Fruit fly (Drosophila melanogaster) whole organism, embryonic: ENCODE results near the gene ATPsynG.
A peak's percentile ranks its signal among the peaks of the same experiment; 100 is the strongest.

ENCODE experiments used
- Abd-B ChIP-seq: fragments of 200-800 bp; sonication (Bioruptor generic); optimal IDR thresholded peaks from 2 replicates; lab custom pipeline; 2018; ENCODE audit warnings: missing biosample characterization, mild to moderate bottlenecking, missing genetic modification characterization, moderate library complexity
- Bgb ChIP-seq: fragments of 200-800 bp; sonication (Bioruptor generic); IDR thresholded peaks from 2 replicates; pipeline ENCODE4 v1.3.6; 2022; ENCODE audit warnings: missing biosample characterization, missing genetic modification characterization; ENCODE audit not compliant: partially characterized antibody
- BtbVII ChIP-seq: fragments of 200-800 bp; sonication (Bioruptor generic); optimal IDR thresholded peaks from 3 replicates; lab custom pipeline; 2017; ENCODE audit warnings: missing biosample characterization, mild to moderate bottlenecking, missing genetic modification characterization
- CG10267 ChIP-seq: fragments of 200-800 bp; sonication (Bioruptor generic); optimal IDR thresholded peaks from 2 replicates; lab custom pipeline; 2018; ENCODE audit warnings: missing biosample characterization, mild to moderate bottlenecking, missing genetic modification characterization, moderate library complexity
- CG14014 ChIP-seq: fragments of 200-800 bp; sonication (Bioruptor generic); IDR thresholded peaks from 2 replicates; pipeline ENCODE4 v1.3.6; 2022; ENCODE audit warnings: missing biosample characterization, missing genetic modification characterization
- CG14441 ChIP-seq: fragments of 200-800 bp; sonication (Bioruptor generic); IDR thresholded peaks from 2 replicates; pipeline ENCODE4 v1.3.6; 2022; ENCODE audit warnings: missing biosample characterization, missing genetic modification characterization
- CG15011 ChIP-seq: fragments of 200-800 bp; sonication (Bioruptor generic); optimal IDR thresholded peaks from 3 replicates; lab custom pipeline; 2018; ENCODE audit warnings: missing biosample characterization, mild to moderate bottlenecking, missing genetic modification characterization
- CG16863 ChIP-seq: fragments of 200-800 bp; sonication (Bioruptor generic); optimal IDR thresholded peaks from 3 replicates; lab custom pipeline; 2016; ENCODE audit warnings: missing biosample characterization, missing genetic modification characterization
- CG17186 ChIP-seq: fragments of 200-800 bp; sonication (Bioruptor generic); optimal IDR thresholded peaks from 3 replicates; lab custom pipeline; 2017; ENCODE audit warnings: missing biosample characterization, missing genetic modification reagents, missing genetic modification characterization
- CG17361 ChIP-seq: fragments of 200-800 bp; sonication (Bioruptor generic); IDR thresholded peaks from 3 replicates; pipeline ENCODE4 v1.3.6; 2022; ENCODE audit warnings: missing biosample characterization, missing genetic modification characterization
- CG17385 ChIP-seq: fragments of 200-800 bp; sonication (Bioruptor generic); optimal IDR thresholded peaks from 3 replicates; lab custom pipeline; 2018; ENCODE audit warnings: missing biosample characterization, mild to moderate bottlenecking, missing genetic modification characterization
- CG1792 ChIP-seq: fragments of 200-800 bp; sonication (Bioruptor generic); optimal IDR thresholded peaks from 2 replicates; lab custom pipeline; 2016; ENCODE audit warnings: missing biosample characterization, missing genetic modification characterization
- CG18476 ChIP-seq: fragments of 200-800 bp; sonication (Bioruptor generic); optimal IDR thresholded peaks from 2 replicates; lab custom pipeline; 2016; ENCODE audit warnings: missing biosample characterization, mild to moderate bottlenecking, missing genetic modification characterization
- CG32767 ChIP-seq: fragments of 200-800 bp; sonication (Bioruptor generic); IDR thresholded peaks from 2 replicates; pipeline ENCODE4 v1.3.6; 2022; ENCODE audit warnings: missing biosample characterization, missing genetic modification characterization
- CG3281 ChIP-seq: fragments of 200-800 bp; sonication (Bioruptor generic); optimal IDR thresholded peaks from 3 replicates; lab custom pipeline; 2017; ENCODE audit warnings: missing biosample characterization, mild to moderate bottlenecking, missing genetic modification characterization
- CG34224 ChIP-seq: fragments of 200-800 bp; sonication (Bioruptor generic); IDR thresholded peaks from 3 replicates; pipeline ENCODE4 v1.3.6; 2022; ENCODE audit warnings: missing biosample characterization, missing genetic modification characterization; ENCODE audit not compliant: partially characterized antibody
- CG4820 ChIP-seq: fragments of 200-800 bp; sonication (Bioruptor generic); optimal IDR thresholded peaks from 3 replicates; lab custom pipeline; 2016; ENCODE audit warnings: missing biosample characterization, missing genetic modification characterization
- CG7786 ChIP-seq: fragments of 200-800 bp; sonication (Bioruptor generic); optimal IDR thresholded peaks from 2 replicates; lab custom pipeline; 2016; ENCODE audit warnings: missing biosample characterization, missing genetic modification characterization
- CG9437 ChIP-seq: fragments of 200-800 bp; sonication (Bioruptor generic); optimal IDR thresholded peaks from 2 replicates; lab custom pipeline; 2018; ENCODE audit warnings: missing biosample characterization, mild to moderate bottlenecking, missing genetic modification characterization
- CG9797 ChIP-seq: fragments of 200-800 bp; sonication (Bioruptor generic); optimal IDR thresholded peaks from 3 replicates; lab custom pipeline; 2018; ENCODE audit warnings: missing biosample characterization, mild to moderate bottlenecking, missing genetic modification characterization
- CG9817 ChIP-seq: fragments of 200-800 bp; sonication (Bioruptor generic); optimal IDR thresholded peaks from 2 replicates; lab custom pipeline; 2018; ENCODE audit warnings: missing biosample characterization, mild to moderate bottlenecking, missing genetic modification characterization, moderate library complexity
- CG9876 ChIP-seq: fragments of 200-800 bp; sonication (Bioruptor generic); optimal IDR thresholded peaks from 2 replicates; lab custom pipeline; 2016; ENCODE audit warnings: missing biosample characterization, missing genetic modification characterization
- Dad ChIP-seq: fragments of 200-800 bp; sonication (Bioruptor generic); optimal IDR thresholded peaks from 3 replicates; lab custom pipeline; 2016; ENCODE audit warnings: missing biosample characterization, missing genetic modification characterization
- MTF-1 ChIP-seq: fragments of 200-800 bp; sonication (Bioruptor generic); optimal IDR thresholded peaks from 2 replicates; lab custom pipeline; 2018; ENCODE audit warnings: missing biosample characterization, mild to moderate bottlenecking, missing genetic modification characterization, borderline replicate concordance
- Nf-YB ChIP-seq: fragments of 200-800 bp; sonication (Bioruptor generic); optimal IDR thresholded peaks from 3 replicates; lab custom pipeline; 2019; ENCODE audit warnings: missing biosample characterization, mild to moderate bottlenecking, missing genetic modification characterization, moderate library complexity
- Opbp ChIP-seq: fragments of 200-800 bp; sonication (Bioruptor generic); IDR thresholded peaks from 3 replicates; pipeline ENCODE4 v1.3.6; 2022; ENCODE audit warnings: missing biosample characterization, missing genetic modification characterization; ENCODE audit not compliant: partially characterized antibody
- Poxn ChIP-seq: fragments of 200-800 bp; sonication (Bioruptor generic); IDR thresholded peaks from 2 replicates; pipeline ENCODE4 v1.3.6; 2022; ENCODE audit warnings: missing biosample characterization, missing genetic modification characterization
- Sin3A ChIP-seq: fragments of >200 bp; optimal IDR thresholded peaks from 2 replicates; lab custom pipeline; 2018
- Trl ChIP-seq, 3 experiments: fragments of >200 bp in 2 of 3; fragments of 200-800 bp in 1 of 3; sonication (Bioruptor generic) in 1 of 3; optimal IDR thresholded peaks; 2 replicates in 1 of 3; 3 replicates in 2 of 3; lab custom pipeline; 2016 to 2017; ENCODE audit warnings: missing biosample characterization in 1 of 3, missing genetic modification characterization in 1 of 3
- Xbp1 ChIP-seq: fragments of 200-800 bp; sonication (Bioruptor generic); optimal IDR thresholded peaks from 3 replicates; lab custom pipeline; 2016; ENCODE audit warnings: missing biosample characterization, mild to moderate bottlenecking, missing genetic modification characterization
- Xrp1 ChIP-seq: fragments of 200-800 bp; sonication (Bioruptor generic); IDR thresholded peaks from 2 replicates; pipeline ENCODE4 v1.3.6; 2022; ENCODE audit warnings: missing biosample characterization, missing genetic modification characterization
- az2 ChIP-seq: fragments of 200-800 bp; sonication (Bioruptor generic); optimal IDR thresholded peaks from 3 replicates; lab custom pipeline; 2016; ENCODE audit warnings: missing biosample characterization, missing genetic modification characterization
- bbx ChIP-seq: fragments of 200-800 bp; sonication (Bioruptor generic); IDR thresholded peaks from 2 replicates; pipeline ENCODE4 v1.3.6; 2022; ENCODE audit warnings: missing biosample characterization, missing genetic modification characterization; ENCODE audit not compliant: partially characterized antibody
- cad ChIP-seq: fragments of >200 bp; optimal IDR thresholded peaks from 2 replicates; lab custom pipeline; 2017; ENCODE audit warnings: missing biosample characterization, missing genetic modification characterization
- corto ChIP-seq: fragments of 200-800 bp; sonication (Bioruptor generic); optimal IDR thresholded peaks from 2 replicates; lab custom pipeline; 2016; ENCODE audit warnings: missing biosample characterization, mild to moderate bottlenecking, missing genetic modification characterization, moderate library complexity
- crc ChIP-seq: fragments of 200-800 bp; sonication (Bioruptor generic); optimal IDR thresholded peaks from 2 replicates; lab custom pipeline; 2016; ENCODE audit warnings: missing biosample characterization, missing genetic modification characterization
- disco-r ChIP-seq: fragments of 200-800 bp; sonication (Bioruptor generic); optimal IDR thresholded peaks from 2 replicates; lab custom pipeline; 2016; ENCODE audit warnings: missing biosample characterization, missing genetic modification characterization
- eyg ChIP-seq: fragments of 200-800 bp; sonication (Bioruptor generic); optimal IDR thresholded peaks from 3 replicates; lab custom pipeline; 2016; ENCODE audit warnings: missing biosample characterization, missing genetic modification characterization
- gem ChIP-seq: fragments of 200-800 bp; sonication (Bioruptor generic); optimal IDR thresholded peaks from 2 replicates; lab custom pipeline; 2019; ENCODE audit warnings: missing biosample characterization, mild to moderate bottlenecking, missing genetic modification characterization, moderate library complexity
- hb ChIP-seq: fragments of 200-800 bp; sonication (Bioruptor generic); IDR thresholded peaks from 3 replicates; pipeline ENCODE4 v1.3.6; 2022; ENCODE audit warnings: missing biosample characterization, missing genetic modification characterization; ENCODE audit not compliant: partially characterized antibody
- kni ChIP-seq: fragments of 200-800 bp; sonication (Bioruptor generic); optimal IDR thresholded peaks from 3 replicates; lab custom pipeline; 2017; ENCODE audit warnings: mild to moderate bottlenecking, missing biosample characterization, missing genetic modification reagents, missing genetic modification characterization
- knrl ChIP-seq: fragments of 200-800 bp; sonication (Bioruptor generic); IDR thresholded peaks from 3 replicates; pipeline ENCODE4 v1.3.6; 2022; ENCODE audit warnings: missing biosample characterization, missing genetic modification characterization; ENCODE audit not compliant: partially characterized antibody
- nau ChIP-seq: fragments of 200-800 bp; sonication (Bioruptor generic); optimal IDR thresholded peaks from 3 replicates; lab custom pipeline; 2017; ENCODE audit warnings: missing biosample characterization, mild to moderate bottlenecking, missing genetic modification characterization, missing genetic modification reagents
- nmo ChIP-seq: fragments of 200-800 bp; sonication (Bioruptor generic); optimal IDR thresholded peaks from 2 replicates; lab custom pipeline; 2018; ENCODE audit warnings: missing biosample characterization, mild to moderate bottlenecking, missing genetic modification characterization, moderate library complexity
- pan ChIP-seq, 4 experiments: fragments of >200 bp in 3 of 4; fragments of 200-800 bp in 1 of 4; sonication (Bioruptor generic) in 1 of 4; optimal IDR thresholded peaks in 3 of 4; IDR thresholded peaks in 1 of 4; 2 replicates each; pipeline versions ENCODE4 v1.3.6 to Lab custom; 2017 to 2022; ENCODE audit warnings: missing biosample characterization in 2 of 4, missing genetic modification characterization in 2 of 4, mixed read lengths in 1 of 4
- pho ChIP-seq: fragments of 200-800 bp; sonication (Bioruptor generic); optimal IDR thresholded peaks from 2 replicates; lab custom pipeline; 2016; ENCODE audit warnings: missing biosample characterization, missing genetic modification characterization
- run ChIP-seq: fragments of 200-800 bp; sonication (Bioruptor generic); optimal IDR thresholded peaks from 3 replicates; lab custom pipeline; 2018; ENCODE audit warnings: missing biosample characterization, mild to moderate bottlenecking, missing genetic modification characterization
- stc ChIP-seq: fragments of 200-800 bp; sonication (Bioruptor generic); IDR thresholded peaks from 2 replicates; pipeline ENCODE4 v1.3.6; 2022; ENCODE audit warnings: missing biosample characterization, missing genetic modification characterization
- toy ChIP-seq: fragments of 200-800 bp; sonication (Bioruptor generic); IDR thresholded peaks from 2 replicates; pipeline ENCODE4 v1.3.6; 2022; ENCODE audit warnings: missing biosample characterization, missing genetic modification characterization

Gene ATPsynG

DNA sequence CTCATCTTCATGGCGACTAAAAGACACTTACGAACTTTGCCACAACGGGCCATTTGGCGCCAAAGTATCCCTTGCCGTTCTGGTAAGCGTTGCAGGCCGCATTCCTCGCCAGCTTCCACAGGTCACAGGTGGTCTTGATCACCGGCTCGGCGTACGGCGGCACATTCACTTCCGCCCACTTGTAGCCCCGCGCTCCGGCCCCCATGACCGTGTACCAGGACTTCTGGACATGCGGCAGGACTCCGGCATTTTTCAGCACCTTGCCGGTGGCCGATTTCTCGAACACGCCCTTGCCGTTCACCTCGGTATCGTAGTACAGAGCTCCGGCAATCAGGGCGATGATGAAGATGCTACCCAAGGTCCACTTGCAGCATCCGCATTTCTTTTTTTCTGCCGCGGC, 10.2 kb downstream of the ATPsynG start (continued):
- TF ChIP-seq run (no peak), CG34224 (no peak), Trl (optimal IDR thresholded peaks at IDR 0.05; lab: Kevin White, UChicago) (no peak), Trl (GFP tag; optimal IDR thresholded peaks at IDR 0.05; lab: Kevin White, UChicago) (no peak), Abd-B (no peak), CG14441 (GFP tag; lab: Robert Waterston, UW) (no peak), Bgb (GFP tag; lab: Robert Waterston, UW) (0 out of 2 replicates have a peak, but pooled peaks have one; percentile 15), MTF-1 (GFP tag; lab: Kevin White, UChicago) (no peak), pho (no peak)

DNA sequence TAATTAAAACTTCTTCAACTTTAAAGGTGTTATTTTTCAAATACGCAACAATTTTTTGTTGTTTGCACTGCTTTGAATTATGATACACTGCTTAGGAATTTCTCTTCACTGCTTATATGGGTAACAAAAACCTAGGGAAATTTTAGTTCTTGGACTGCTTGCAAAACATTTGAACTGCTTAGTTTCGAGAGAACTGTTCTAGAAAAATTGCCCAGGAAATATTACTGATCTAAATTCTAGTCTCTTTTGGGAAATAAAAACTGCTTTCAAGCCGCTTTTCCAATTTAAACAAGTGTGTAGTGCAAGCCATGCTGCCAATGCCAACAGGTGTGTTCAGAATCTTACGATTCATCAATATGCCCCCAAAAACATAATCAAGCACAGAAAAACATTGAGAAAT, 11.7 kb downstream of the ATPsynG start:
- no peak for TF ChIP-seq Poxn (GFP tag; lab: Robert Waterston, UW)
- TF ChIP-seq az2, result no peak
- 0 out of 2 replicates have a peak, but pooled peaks have one; percentile 8 for TF ChIP-seq bbx (GFP tag; lab: Robert Waterston, UW)
- TF ChIP-seq CG9437, result no peak
- no peak for TF ChIP-seq Xbp1 (GFP tag; lab: Kevin White, UChicago)
- no peak for TF ChIP-seq CG7786 (GFP tag; lab: Kevin White, UChicago)
- TF ChIP-seq stc, result no peak
- TF ChIP-seq CG17385, result no peak
- TF ChIP-seq CG1792 (GFP tag; lab: Kevin White, UChicago), result no peak
- TF ChIP-seq nmo (GFP tag; lab: Kevin White, UChicago), result peak; percentile 58
- TF ChIP-seq CG9797 (GFP tag; lab: Kevin White, UChicago), result no peak
- TF ChIP-seq BtbVII (GFP tag; lab: Kevin White, UChicago), result no peak
- TF ChIP-seq CG14014, result no peak
- TF ChIP-seq eyg, result no peak
- TF ChIP-seq CG17186 (GFP tag; lab: Kevin White, UChicago), result no peak
- 0 out of 3 replicates have a peak, but pooled peaks have one; percentile 38 for TF ChIP-seq Opbp (GFP tag; lab: Robert Waterston, UW)
- peak; percentile 8 for TF ChIP-seq kni
- TF ChIP-seq CG9876, result no peak
- no peak for TF ChIP-seq CG32767
- no peak for TF ChIP-seq CG3281 (GFP tag; lab: Kevin White, UChicago)
- no peak for TF ChIP-seq corto (GFP tag; lab: Kevin White, UChicago)
- no peak for TF ChIP-seq hb (GFP tag; lab: Robert Waterston, UW)
- TF ChIP-seq CG4820 (GFP tag; lab: Kevin White, UChicago), result peak; percentile 27
- TF ChIP-seq disco-r (GFP tag; lab: Kevin White, UChicago), result no peak
- peak; percentile 44; the same call in 1 of the 3 replicates for TF ChIP-seq CG17361
- TF ChIP-seq toy (GFP tag; lab: Robert Waterston, UW), result no peak
- TF ChIP-seq nau, result no peak
- no peak for TF ChIP-seq cad (GFP tag; lab: Kevin White, UChicago)
- peak; percentile 64; the same call in 1 of the 3 replicates for TF ChIP-seq knrl (GFP tag; lab: Robert Waterston, UW)
- TF ChIP-seq Xrp1 (GFP tag; lab: Robert Waterston, UW), result peak; percentile 8; the same call in 1 of the 2 replicates
- no peak for TF ChIP-seq crc (GFP tag; lab: Kevin White, UChicago)
- no peak for TF ChIP-seq Dad (GFP tag; lab: Kevin White, UChicago)
- TF ChIP-seq CG18476 (GFP tag; lab: Kevin White, UChicago), result no peak
- no peak for TF ChIP-seq CG15011 (GFP tag; lab: Kevin White, UChicago)
- no peak for TF ChIP-seq pan (optimal IDR thresholded peaks at IDR 0.05; lab: Kevin White, UChicago)
- no peak for TF ChIP-seq pan (GFP tag; optimal IDR thresholded peaks at IDR 0.05 in 1 of 2, IDR thresholded peaks at IDR 0.05 in 1 of 2)
- TF ChIP-seq CG9817 (tag; lab: Kevin White, UChicago), result peak; percentile 42
- no peak for TF ChIP-seq CG16863 (GFP tag; lab: Kevin White, UChicago)
- peak; percentile 33 for TF ChIP-seq gem
- TF ChIP-seq CG10267 (tag; lab: Kevin White, UChicago), result peak; percentile 46
- no peak for TF ChIP-seq Nf-YB (GFP tag; lab: Kevin White, UChicago)
- no peak for TF ChIP-seq Sin3A (lab: Kevin White, UChicago)
